Worm (Caenorhabditis elegans): ENCODE data around the gene daf-2.

DNA sequence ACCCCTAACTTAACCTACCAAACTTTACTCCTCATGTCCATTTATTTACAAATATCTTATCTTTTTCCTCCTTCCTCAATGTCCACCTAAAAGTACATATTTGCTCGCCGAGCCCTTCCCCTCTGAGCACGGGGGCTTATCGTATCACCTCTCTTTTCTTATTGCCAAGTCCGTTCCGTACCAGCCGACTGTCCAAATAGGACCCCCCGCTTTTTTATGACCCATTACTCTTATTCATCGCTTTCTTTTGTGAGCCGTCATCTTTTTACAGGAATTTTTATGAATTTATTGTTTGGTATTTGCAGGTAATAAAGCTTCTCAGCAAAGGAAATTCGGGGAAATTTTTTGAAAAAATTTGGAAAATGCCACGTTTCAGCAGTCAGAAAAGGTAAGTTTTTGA is 58.5 kb downstream of the daf-2 start, which contains the start of gene Y55D5A.1:
- TF ChIP-seq ces-1 (GFP tag; optimal IDR thresholded peaks at IDR 0.05) (no peak), C04F5.9 (tag; optimal IDR thresholded peaks at IDR 0.05) (no peak), nhr-237 (tag; optimal IDR thresholded peaks at IDR 0.05) (no peak), mep-1 (tag; optimal IDR thresholded peaks at IDR 0.05) (no peak), mab-9 (GFP tag; IDR thresholded peaks at IDR 0.05) (no peak), ceh-82 (tag; optimal IDR thresholded peaks at IDR 0.05) (no peak), sptf-1 (tag; optimal IDR thresholded peaks at IDR 0.05) (no peak), ets-5 (GFP tag; IDR thresholded peaks at IDR 0.05) (no peak), mdl-1 (tag; optimal IDR thresholded peaks at IDR 0.05) (no peak), skn-1 (tag; optimal IDR thresholded peaks at IDR 0.05) (no peak), ztf-11 (tag; optimal IDR thresholded peaks at IDR 0.05) (no peak), unc-130 (tag; optimal IDR thresholded peaks at IDR 0.05) (no peak), fkh-4 (tag; optimal IDR thresholded peaks at IDR 0.05; ENCODE audit: borderline replicate concordance) (no peak), nhr-11 (tag; optimal IDR thresholded peaks at IDR 0.05) (no peak)

All from whole organism, L1 larva.